Worm (Caenorhabditis elegans) whole organism, L3 larva: ENCODE measurements around the gene F23F1.6.

Source experiments
- ZK546.5 ChIP-seq: sonication (generic microtip); optimal IDR thresholded peaks from 2 replicates; lab custom pipeline; 2017; ENCODE audit warnings: missing biosample characterization, missing genetic modification characterization
- ceh-16 ChIP-seq: sonication (generic microtip); optimal IDR thresholded peaks from 2 replicates; lab custom pipeline; 2017; ENCODE audit warnings: missing biosample characterization, missing genetic modification characterization
- ceh-28 ChIP-seq: fragments of 150-350 bp; optimal IDR thresholded peaks from 2 replicates; lab custom pipeline; 2014; ENCODE audit warnings: missing biosample characterization, missing genetic modification reagents, missing genetic modification characterization
- daf-12 ChIP-seq: fragments of 150-350 bp; optimal IDR thresholded peaks from 2 replicates; lab custom pipeline; 2014; ENCODE audit warnings: missing biosample characterization, missing genetic modification reagents, missing genetic modification characterization
- lin-39 ChIP-seq: fragments of 150-350 bp; optimal IDR thresholded peaks from 2 replicates; lab custom pipeline; 2018; ENCODE audit warnings: missing biosample characterization, missing genetic modification reagents, missing genetic modification characterization
- nhr-11 ChIP-seq: fragments of 150-350 bp; optimal IDR thresholded peaks from 2 replicates; lab custom pipeline; 2014; ENCODE audit warnings: missing biosample characterization, missing genetic modification characterization
- nhr-237 ChIP-seq: fragments of 150-350 bp; optimal IDR thresholded peaks from 2 replicates; lab custom pipeline; 2014; ENCODE audit warnings: missing biosample characterization, missing genetic modification characterization
- nhr-77 ChIP-seq: fragments of 150-350 bp; optimal IDR thresholded peaks from 2 replicates; lab custom pipeline; 2014; ENCODE audit warnings: missing biosample characterization, missing genetic modification characterization
- pha-4 ChIP-seq: fragments of 150-350 bp; optimal IDR thresholded peaks from 2 replicates; lab custom pipeline; 2014; ENCODE audit warnings: missing biosample characterization, missing genetic modification reagents, missing genetic modification characterization
- pqm-1 ChIP-seq: fragments of 150-350 bp; optimal IDR thresholded peaks from 2 replicates; lab custom pipeline; 2017; ENCODE audit warnings: missing biosample characterization, missing genetic modification characterization, inconsistent platforms
- unc-62 ChIP-seq: fragments of 150-350 bp; sonication (generic microtip); optimal IDR thresholded peaks from 4 replicates; lab custom pipeline; 2014; ENCODE audit warnings: missing biosample characterization, missing genetic modification reagents, missing genetic modification characterization
- zag-1 ChIP-seq: fragments of 150-350 bp; optimal IDR thresholded peaks from 2 replicates; lab custom pipeline; 2014; ENCODE audit warnings: missing biosample characterization, missing genetic modification characterization

ce11 chrII:1334-1898, 35.7 kb downstream of the F23F1.6 start, which contains the start of gene 2L52.1:
- no peak for TF ChIP-seq pqm-1 (tag; lab: Kevin White, UChicago)
- TF ChIP-seq unc-62 (GFP tag; lab: Kevin White, UChicago): no peak
- no peak for TF ChIP-seq zag-1 (tag; lab: Kevin White, UChicago)
- TF ChIP-seq ceh-28 (tag; lab: Kevin White, UChicago): peak; percentile 5
- peak; percentile 56 for TF ChIP-seq lin-39 (tag; lab: Kevin White, UChicago)
- TF ChIP-seq nhr-237 (tag; lab: Kevin White, UChicago): no peak
- no peak for TF ChIP-seq ceh-16 (tag; lab: Kevin White, UChicago)
- TF ChIP-seq nhr-11 (tag; lab: Kevin White, UChicago): no peak
- TF ChIP-seq pha-4: no peak
- no peak for TF ChIP-seq nhr-77 (tag; lab: Kevin White, UChicago)
- no peak for TF ChIP-seq daf-12
- no peak for TF ChIP-seq ZK546.5 (tag; lab: Kevin White, UChicago)
